Fruit fly (Drosophila melanogaster) S2 (cell line): ENCODE measurements around the gene Npc2e.

ENCODE experiments used
- CG8478 ChIP-seq: fragments of >200 bp; optimal IDR thresholded peaks from 2 replicates; lab custom pipeline; 2018
- CTCF ChIP-seq, 2 experiments: fragments of >200 bp; optimal IDR thresholded peaks; 2 replicates each; lab custom pipeline; 2018

DNA sequence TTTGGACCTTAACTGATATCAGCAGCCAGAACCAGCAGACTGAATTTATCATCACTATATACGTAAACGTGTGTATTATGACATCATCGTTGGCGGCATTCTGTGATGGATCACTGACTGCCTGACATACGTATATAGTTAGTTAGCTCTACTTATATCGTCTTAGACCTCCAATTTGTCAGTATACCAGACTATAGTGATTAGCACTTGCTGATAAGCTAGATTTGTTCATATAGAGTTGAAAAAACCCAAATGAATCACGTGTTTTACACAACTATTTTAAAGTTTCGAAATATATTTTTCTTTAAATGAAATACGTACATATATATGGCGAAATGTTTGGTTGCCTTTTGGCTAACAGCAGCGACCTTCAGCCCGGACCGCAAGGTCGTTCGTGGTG lies 42.6 kb downstream of the Npc2e start:
- no peak for TF ChIP-seq CG8478 (lab: Kevin White, UChicago)
- TF ChIP-seq CTCF (optimal IDR thresholded peaks at IDR 0.05; lab: Kevin White, UChicago): no peak
